Worm (Caenorhabditis elegans) whole organism, L4 larva: ENCODE measurements around the gene nhr-93.

Experiments
- R02D3.7 ChIP-seq: fragments of 150-350 bp; sonication (generic microtip); optimal IDR thresholded peaks from 3 replicates; lab custom pipeline; 2014; ENCODE audit warnings: missing biosample characterization, missing genetic modification characterization
- aly-2 ChIP-seq: sonication (generic microtip); optimal IDR thresholded peaks from 2 replicates; lab custom pipeline; 2018; ENCODE audit warnings: missing biosample characterization, missing genetic modification characterization
- ama-1 ChIP-seq: fragments of 150-350 bp; optimal IDR thresholded peaks from 2 replicates; lab custom pipeline; 2014; ENCODE audit warnings: inconsistent platforms, mixed read lengths
- ces-1 ChIP-seq: fragments of 150-350 bp; sonication (generic microtip); optimal IDR thresholded peaks from 4 replicates; lab custom pipeline; 2014; ENCODE audit warnings: missing biosample characterization, missing genetic modification reagents, missing genetic modification characterization
- dmd-9 ChIP-seq: fragments of 200-800 bp; sonication (Bioruptor generic); IDR thresholded peaks from 2 replicates; pipeline ENCODE4 v1.3.6; 2022; ENCODE audit warnings: missing genetic modification reagents, missing genetic modification characterization, missing compliant biosample characterization
- dpl-1 ChIP-seq: fragments of 150-350 bp; optimal IDR thresholded peaks from 2 replicates; lab custom pipeline; 2014; ENCODE audit warnings: missing biosample characterization, missing genetic modification reagents, missing genetic modification characterization
- lin-13 ChIP-seq: fragments of 150-350 bp; optimal IDR thresholded peaks from 2 replicates; lab custom pipeline; 2014; ENCODE audit warnings: missing biosample characterization, missing genetic modification reagents, missing genetic modification characterization
- lin-39 ChIP-seq: fragments of 150-350 bp; optimal IDR thresholded peaks from 2 replicates; lab custom pipeline; 2014; ENCODE audit warnings: missing biosample characterization, missing genetic modification reagents, missing genetic modification characterization

ce11 chrV:3524970-3525369 is 13.2 kb downstream of the nhr-93 start, which contains the start of gene T24A6.7:
- TF ChIP-seq ama-1, result no peak
- no peak for TF ChIP-seq dpl-1 (GFP tag; lab: Kevin White, UChicago)
- no peak for TF ChIP-seq R02D3.7 (tag; lab: Kevin White, UChicago)
- no peak for TF ChIP-seq aly-2 (tag; lab: Kevin White, UChicago)
- no peak for TF ChIP-seq dmd-9 (GFP tag; lab: Robert Waterston, UW)
- no peak for TF ChIP-seq ces-1
- TF ChIP-seq lin-13 (GFP tag; lab: Kevin White, UChicago), result no peak
- TF ChIP-seq lin-39 (tag; lab: Kevin White, UChicago), result no peak
